Worm (Caenorhabditis elegans) whole organism, midembryonic: Measurements from ENCODE around the gene C45B11.6.

Source experiments
- T22C8.4 ChIP-seq: fragments of 200-800 bp; sonication (Bioruptor generic); IDR thresholded peaks from 2 replicates; pipeline ENCODE4 v1.3.6; 2022; ENCODE audit warnings: missing genetic modification characterization, missing compliant biosample characterization
- med-1 ChIP-seq: sonication (generic microtip); optimal IDR thresholded peaks from 2 replicates; lab custom pipeline; 2017; ENCODE audit warnings: missing genetic modification characterization, mild to moderate bottlenecking, missing compliant biosample characterization, antibody characterized with exemption, missing genetic modification reagents; ENCODE audit not compliant: insufficient read depth

DNA sequence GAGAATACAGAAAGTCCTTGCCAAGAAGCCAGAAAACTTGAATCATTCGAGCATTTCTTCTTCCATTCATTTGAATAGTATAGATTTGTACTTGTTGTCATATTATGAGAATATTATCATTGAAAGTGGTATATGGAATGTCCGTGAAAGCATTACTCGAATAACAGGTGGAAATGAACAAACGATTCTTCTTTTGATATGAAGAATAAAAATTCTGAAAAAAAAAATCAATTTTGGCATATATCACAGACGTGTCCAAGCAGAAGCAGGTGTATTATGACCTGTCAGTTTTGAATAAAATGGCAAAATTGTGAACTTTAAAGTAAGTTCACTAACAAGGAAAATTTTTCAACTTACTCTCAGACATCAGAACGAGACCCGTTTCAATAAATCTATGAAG is 13.2 kb downstream of the C45B11.6 start, which contains the start of gene srh-75:
- no peak for TF ChIP-seq T22C8.4 (GFP tag; lab: Robert Waterston, UW)
- TF ChIP-seq med-1, result no peak
